Fruit fly (Drosophila melanogaster) S2 (cell line): ENCODE measurements around the gene Irbp18.

Experiments
- CG8478 ChIP-seq: fragments of >200 bp; optimal IDR thresholded peaks from 2 replicates; lab custom pipeline; 2018
- CTCF ChIP-seq, 2 experiments: fragments of >200 bp; optimal IDR thresholded peaks; 2 replicates each; lab custom pipeline; 2018

- TF ChIP-seq CTCF (optimal IDR thresholded peaks at IDR 0.05; lab: Kevin White, UChicago), result no peak
- no peak for TF ChIP-seq CG8478 (lab: Kevin White, UChicago)
These were observed 19.7 kb upstream of the Irbp18 start for dm6 chr3L:11117733-11118132.
